Fruit fly (Drosophila melanogaster) whole organism, adult: ENCODE results near the gene CG14636.
"Not testable (repeated sequence)": the region's sequence is repeated elsewhere in the genome, so short reads cannot be mapped to it uniquely, and the experiment has no call there.

Source experiments
- CG12768 ChIP-seq: fragments of 200-800 bp; sonication (Bioruptor generic); optimal IDR thresholded peaks from 2 replicates; lab custom pipeline; 2017; ENCODE audit warnings: missing biosample characterization, missing genetic modification characterization, mild to moderate bottlenecking, moderate library complexity, missing genetic modification reagents
- CG14711 ChIP-seq: fragments of 200-800 bp; sonication (Bioruptor generic); optimal IDR thresholded peaks from 2 replicates; lab custom pipeline; 2018; ENCODE audit warnings: missing biosample characterization, mild to moderate bottlenecking, missing genetic modification characterization, moderate library complexity
- CG33017 ChIP-seq: fragments of 200-800 bp; sonication (Bioruptor generic); optimal IDR thresholded peaks from 2 replicates; lab custom pipeline; 2018; ENCODE audit warnings: missing biosample characterization, mild to moderate bottlenecking, missing genetic modification characterization, moderate library complexity
- CG7045 ChIP-seq: fragments of 200-800 bp; sonication (Bioruptor generic); optimal IDR thresholded peaks from 2 replicates; lab custom pipeline; 2017; ENCODE audit warnings: missing biosample characterization, mild to moderate bottlenecking, missing genetic modification characterization
- Clk ChIP-seq: fragments of 200-800 bp; sonication (Bioruptor generic); optimal IDR thresholded peaks from 2 replicates; lab custom pipeline; 2017; ENCODE audit warnings: missing biosample characterization, missing genetic modification characterization
- Hr96 ChIP-seq: fragments of 200-800 bp; sonication (Bioruptor generic); optimal IDR thresholded peaks from 2 replicates; lab custom pipeline; 2016; ENCODE audit warnings: missing biosample characterization, missing genetic modification characterization
- bab1 ChIP-seq: fragments of 200-800 bp; sonication (Bioruptor generic); optimal IDR thresholded peaks from 3 replicates; lab custom pipeline; 2019; ENCODE audit warnings: missing biosample characterization, mild to moderate bottlenecking, missing genetic modification characterization, moderate library complexity
- cic ChIP-seq: fragments of 200-800 bp; sonication (Bioruptor generic); optimal IDR thresholded peaks from 2 replicates; lab custom pipeline; 2017; ENCODE audit warnings: missing biosample characterization, mild to moderate bottlenecking, missing genetic modification characterization, moderate library complexity
- ovo ChIP-seq: fragments of 200-800 bp; sonication (Bioruptor generic); optimal IDR thresholded peaks from 2 replicates; lab custom pipeline; 2016; ENCODE audit warnings: missing biosample characterization, missing genetic modification characterization
- pad ChIP-seq: fragments of 200-800 bp; sonication (Bioruptor generic); optimal IDR thresholded peaks from 3 replicates; lab custom pipeline; 2017; ENCODE audit warnings: missing biosample characterization, missing genetic modification characterization, mild to moderate bottlenecking, moderate library complexity, missing genetic modification reagents
- tj ChIP-seq: fragments of 200-800 bp; sonication (Bioruptor generic); optimal IDR thresholded peaks from 3 replicates; lab custom pipeline; 2017; ENCODE audit warnings: missing biosample characterization, mild to moderate bottlenecking, missing genetic modification characterization, moderate library complexity

DNA sequence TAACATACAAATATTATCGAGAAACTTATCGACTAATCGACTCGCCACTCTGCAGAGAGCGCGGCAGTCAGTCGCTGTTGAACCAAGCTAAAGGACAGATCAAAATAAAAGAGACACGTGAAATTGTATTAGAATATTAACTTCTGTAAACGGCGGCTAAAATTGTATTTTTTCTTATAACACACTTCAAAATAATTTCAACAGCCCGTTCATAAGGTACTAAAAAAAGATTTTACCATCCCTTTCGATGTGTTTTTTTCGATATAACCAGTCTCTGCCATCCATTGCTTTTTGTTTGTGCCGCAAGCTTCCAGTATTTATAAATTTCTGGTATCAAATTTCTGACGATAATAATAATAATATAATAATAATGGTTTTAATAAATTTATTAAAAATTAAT is 3.6 kb downstream of the CG14636 start, which contains the start of gene aux:
- TF ChIP-seq tj; Clk (GFP tag; lab: Kevin White, UChicago); bab1 (GFP tag; lab: Kevin White, UChicago); CG7045 (GFP tag; lab: Kevin White, UChicago); CG12768 (GFP tag; lab: Kevin White, UChicago); Hr96; CG33017; cic (GFP tag; lab: Kevin White, UChicago); CG14711 (tag; lab: Kevin White, UChicago); ovo (GFP tag; lab: Kevin White, UChicago); pad (GFP tag; lab: Kevin White, UChicago): not testable (repeated sequence)
